Worm (Caenorhabditis elegans) whole organism, L4 larva: Measurements from ENCODE around the gene C35A5.10.

Experiments
- F10B5.3 ChIP-seq: sonication (generic microtip); optimal IDR thresholded peaks from 2 replicates; lab custom pipeline; 2016; ENCODE audit warnings: mild to moderate bottlenecking, missing genetic modification characterization, missing compliant biosample characterization
- F37D6.2 ChIP-seq: sonication (generic microtip); optimal IDR thresholded peaks from 2 replicates; lab custom pipeline; 2016; ENCODE audit warnings: mild to moderate bottlenecking, missing genetic modification characterization, missing compliant biosample characterization
- R02D3.7 ChIP-seq: fragments of 150-350 bp; sonication (generic microtip); optimal IDR thresholded peaks from 3 replicates; lab custom pipeline; 2014; ENCODE audit warnings: missing biosample characterization, missing genetic modification characterization
- ZK337.2 ChIP-seq: fragments of 200-800 bp; sonication (Bioruptor generic); IDR thresholded peaks from 2 replicates; pipeline ENCODE4 v1.3.6; 2022; ENCODE audit warnings: missing genetic modification reagents, missing genetic modification characterization, missing compliant biosample characterization
- ZK546.5 ChIP-seq, 2 experiments: sonication (generic microtip); optimal IDR thresholded peaks; 2 replicates each; lab custom pipeline; 2017; ENCODE audit warnings: missing biosample characterization in 2 of 2, missing genetic modification characterization in 2 of 2
- aha-1 ChIP-seq: fragments of 150-350 bp; peaks from one replicate; lab custom pipeline; 2014; ENCODE audit warnings: missing biosample characterization, missing genetic modification characterization
- ama-1 ChIP-seq: fragments of 150-350 bp; optimal IDR thresholded peaks from 2 replicates; lab custom pipeline; 2014; ENCODE audit warnings: inconsistent platforms, mixed read lengths
- attf-4 ChIP-seq: sonication (generic microtip); optimal IDR thresholded peaks from 3 replicates; lab custom pipeline; 2017; ENCODE audit warnings: missing biosample characterization, missing genetic modification characterization
- ceh-20 ChIP-seq: fragments of 200-800 bp; sonication (Bioruptor generic); IDR thresholded peaks from 2 replicates; pipeline ENCODE4 v1.3.6; 2022; ENCODE audit warnings: missing genetic modification reagents, missing genetic modification characterization, missing compliant biosample characterization
- ceh-28 ChIP-seq: fragments of 150-350 bp; optimal IDR thresholded peaks from 2 replicates; lab custom pipeline; 2014; ENCODE audit warnings: missing biosample characterization, missing genetic modification reagents, missing genetic modification characterization
- ceh-32 ChIP-seq: sonication (generic microtip); optimal IDR thresholded peaks from 2 replicates; lab custom pipeline; 2016; ENCODE audit warnings: mild to moderate bottlenecking, missing genetic modification characterization, missing compliant biosample characterization; ENCODE audit not compliant: poor library complexity
- ces-1 ChIP-seq: fragments of 150-350 bp; sonication (generic microtip); optimal IDR thresholded peaks from 4 replicates; lab custom pipeline; 2014; ENCODE audit warnings: missing biosample characterization, missing genetic modification reagents, missing genetic modification characterization
- cey-2 ChIP-seq: sonication (generic microtip); optimal IDR thresholded peaks from 3 replicates; lab custom pipeline; 2017; ENCODE audit warnings: missing genetic modification characterization, mild to moderate bottlenecking, missing compliant biosample characterization, antibody characterized with exemption, borderline replicate concordance; ENCODE audit not compliant: insufficient read depth
- ctbp-1 ChIP-seq: fragments of 200-800 bp; sonication (Bioruptor generic); IDR thresholded peaks from 2 replicates; pipeline ENCODE4 v1.3.6; 2022; ENCODE audit warnings: missing genetic modification reagents, missing genetic modification characterization, missing compliant biosample characterization
- daf-16 ChIP-seq, 3 experiments: sonication (generic microtip); optimal IDR thresholded peaks; 2 replicates each; lab custom pipeline; 2016 to 2017; ENCODE audit warnings: missing genetic modification characterization in 3 of 3, missing genetic modification reagents in 3 of 3, mild to moderate bottlenecking in 2 of 3, missing compliant biosample characterization in 2 of 3, missing biosample characterization in 1 of 3, moderate library complexity in 1 of 3
- daf-19 ChIP-seq: fragments of 200-800 bp; sonication (Bioruptor generic); conservative IDR thresholded peaks from 2 replicates; pipeline ENCODE4 v1.3.6; 2022; ENCODE audit warnings: missing genetic modification characterization, missing compliant biosample characterization
- dmd-8 ChIP-seq: fragments of 200-800 bp; sonication (Bioruptor generic); IDR thresholded peaks from 2 replicates; pipeline ENCODE4 v1.3.6; 2022; ENCODE audit warnings: missing genetic modification characterization, missing compliant biosample characterization
- dpl-1 ChIP-seq: fragments of 150-350 bp; optimal IDR thresholded peaks from 2 replicates; lab custom pipeline; 2014; ENCODE audit warnings: missing biosample characterization, missing genetic modification reagents, missing genetic modification characterization
- egl-27 ChIP-seq: sonication (generic microtip); optimal IDR thresholded peaks from 3 replicates; lab custom pipeline; 2017; ENCODE audit warnings: missing biosample characterization, missing genetic modification reagents, missing genetic modification characterization
- egl-43 ChIP-seq: fragments of 200-800 bp; sonication (Bioruptor generic); IDR thresholded peaks from 2 replicates; pipeline ENCODE4 v1.3.6; 2022; ENCODE audit warnings: missing genetic modification reagents, missing genetic modification characterization, missing compliant biosample characterization
- gei-8 ChIP-seq: fragments of 200-800 bp; sonication (Bioruptor generic); optimal IDR thresholded peaks from 2 replicates; lab custom pipeline; 2018; ENCODE audit warnings: mild to moderate bottlenecking, missing genetic modification characterization, missing compliant biosample characterization
- hif-1 ChIP-seq, 2 experiments: sonication (generic microtip); optimal IDR thresholded peaks; 2 replicates each; lab custom pipeline; 2016 to 2017; ENCODE audit warnings: missing compliant biosample characterization in 2 of 2, missing genetic modification characterization in 2 of 2, missing genetic modification reagents in 2 of 2, missing genotype in 2 of 2, mild to moderate bottlenecking in 1 of 2
- hlh-30 ChIP-seq: sonication (generic microtip); optimal IDR thresholded peaks from 2 replicates; lab custom pipeline; 2017; ENCODE audit warnings: antibody characterized with exemption, mild to moderate bottlenecking, missing genetic modification characterization, missing compliant biosample characterization; ENCODE audit not compliant: insufficient read depth
- lim-7 ChIP-seq: fragments of 200-800 bp; sonication (Bioruptor generic); IDR thresholded peaks from 2 replicates; pipeline ENCODE4 v1.3.6; 2022; ENCODE audit warnings: missing genetic modification characterization, missing compliant biosample characterization
- lin-15B ChIP-seq: fragments of 150-350 bp; sonication (generic microtip); optimal IDR thresholded peaks from 3 replicates; lab custom pipeline; 2014; ENCODE audit warnings: missing biosample characterization, missing genetic modification characterization
- lin-38 ChIP-seq: fragments of 200-800 bp; sonication (Bioruptor generic); IDR thresholded peaks from 2 replicates; pipeline ENCODE4 v1.3.6; 2022; ENCODE audit warnings: missing genetic modification reagents, missing genetic modification characterization, missing compliant biosample characterization
- lir-3 ChIP-seq: sonication (generic microtip); optimal IDR thresholded peaks from 2 replicates; lab custom pipeline; 2016; ENCODE audit warnings: mild to moderate bottlenecking, missing genetic modification characterization, missing compliant biosample characterization
- madf-5 ChIP-seq, 2 experiments: fragments of 200-800 bp; sonication (Bioruptor generic); IDR thresholded peaks; 2 replicates each; pipeline ENCODE4 v1.3.6; 2022; ENCODE audit warnings: missing compliant biosample characterization in 2 of 2, missing genetic modification characterization in 2 of 2
- mes-2 ChIP-seq: sonication (generic microtip); optimal IDR thresholded peaks from 2 replicates; lab custom pipeline; 2016; ENCODE audit warnings: missing genotype, mild to moderate bottlenecking, missing genetic modification characterization, missing compliant biosample characterization; ENCODE audit not compliant: poor library complexity, severe bottlenecking
- mxl-2 ChIP-seq: fragments of 200-800 bp; sonication (Bioruptor generic); conservative IDR thresholded peaks from 2 replicates; pipeline ENCODE4 v1.3.6; 2022; ENCODE audit warnings: missing genetic modification reagents, missing genetic modification characterization, missing compliant biosample characterization
- nhr-10 ChIP-seq: fragments of 150-350 bp; optimal IDR thresholded peaks from 2 replicates; lab custom pipeline; 2014; ENCODE audit warnings: missing biosample characterization, missing genetic modification characterization
- nhr-102 ChIP-seq: sonication (generic microtip); optimal IDR thresholded peaks from 2 replicates; lab custom pipeline; 2016; ENCODE audit warnings: mild to moderate bottlenecking, missing genetic modification characterization, moderate library complexity, missing compliant biosample characterization
- nhr-28 ChIP-seq: fragments of 150-350 bp; optimal IDR thresholded peaks from 2 replicates; lab custom pipeline; 2014; ENCODE audit warnings: missing biosample characterization, missing genetic modification characterization
- saeg-2 ChIP-seq: fragments of 200-800 bp; sonication (Bioruptor generic); IDR thresholded peaks from 2 replicates; pipeline ENCODE4 v1.3.6; 2022; ENCODE audit warnings: missing genetic modification reagents, missing genetic modification characterization, missing compliant biosample characterization
- sdz-12 ChIP-seq: fragments of 200-800 bp; sonication (Bioruptor generic); optimal IDR thresholded peaks from 2 replicates; lab custom pipeline; 2018; ENCODE audit warnings: mild to moderate bottlenecking, missing genetic modification characterization, missing compliant biosample characterization
- skn-1 ChIP-seq: fragments of 150-350 bp; optimal IDR thresholded peaks from 2 replicates; lab custom pipeline; 2014; ENCODE audit warnings: missing biosample characterization, missing genetic modification characterization
- snpc-1.2 ChIP-seq: fragments of 200-800 bp; sonication (Bioruptor generic); IDR thresholded peaks from 2 replicates; pipeline ENCODE4 v1.3.6; 2022; ENCODE audit warnings: missing genetic modification reagents, missing genetic modification characterization, missing compliant biosample characterization
- spr-1 ChIP-seq: sonication (generic microtip); optimal IDR thresholded peaks from 2 replicates; lab custom pipeline; 2016; ENCODE audit warnings: mild to moderate bottlenecking, missing genetic modification characterization, missing compliant biosample characterization
- spr-3 ChIP-seq: fragments of 200-800 bp; sonication (Bioruptor generic); optimal IDR thresholded peaks from 2 replicates; lab custom pipeline; 2018; ENCODE audit warnings: mild to moderate bottlenecking, missing genetic modification characterization, missing compliant biosample characterization
- unc-130 ChIP-seq: sonication (generic microtip); optimal IDR thresholded peaks from 2 replicates; lab custom pipeline; 2016; ENCODE audit warnings: missing genetic modification reagents, missing genetic modification characterization, missing compliant biosample characterization
- unc-62 ChIP-seq, 3 experiments: fragments of 150-350 bp in 1 of 3; sonication (generic microtip); optimal IDR thresholded peaks in 2 of 3; peaks in 1 of 3; 1 replicate in 1 of 3; 2 replicates in 2 of 3; lab custom pipeline; 2014 to 2017; ENCODE audit warnings: missing biosample characterization in 3 of 3, missing genetic modification characterization in 3 of 3, missing genetic modification reagents in 3 of 3, missing genotype in 1 of 3
- zfp-3 ChIP-seq: fragments of 200-800 bp; sonication (Bioruptor generic); conservative IDR thresholded peaks from 2 replicates; pipeline ENCODE4 v1.3.6; 2022; ENCODE audit warnings: missing genetic modification reagents, missing genetic modification characterization, missing compliant biosample characterization
- zip-2 ChIP-seq: fragments of 150-350 bp; optimal IDR thresholded peaks from 2 replicates; lab custom pipeline; 2014; ENCODE audit warnings: missing biosample characterization, missing genetic modification characterization
- ztf-7 ChIP-seq: fragments of 150-350 bp; optimal IDR thresholded peaks from 2 replicates; lab custom pipeline; 2014; ENCODE audit warnings: missing biosample characterization, missing genetic modification characterization

Gene C35A5.10

DNA sequence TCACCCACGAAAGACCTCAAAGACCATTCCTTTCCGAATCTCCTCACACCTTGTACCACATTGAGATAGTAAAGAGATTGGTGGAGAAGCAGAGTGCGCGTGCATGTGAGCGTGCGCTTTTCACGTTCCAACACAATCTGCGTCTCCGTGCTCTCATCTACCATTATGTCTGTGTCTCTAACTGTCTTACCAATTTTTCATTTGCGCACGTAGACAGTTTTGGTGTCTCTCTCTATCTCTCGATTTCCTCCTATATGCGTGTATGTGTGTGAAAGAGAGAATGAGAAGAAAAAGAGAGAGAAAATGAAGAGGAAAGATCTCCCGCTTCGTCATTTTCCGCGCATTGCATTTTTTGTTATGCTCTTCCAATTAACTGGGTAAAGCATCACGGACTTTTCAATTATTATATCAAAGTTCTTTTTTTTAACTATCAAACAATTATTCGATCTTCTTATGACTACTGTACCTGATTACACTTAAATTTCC, 37.3 kb upstream of the C35A5.10 start (continued):
- TF ChIP-seq nhr-10 (tag; lab: Kevin White, UChicago), result peak; percentile 89
- no peak for TF ChIP-seq attf-4 (tag; lab: Kevin White, UChicago)
- TF ChIP-seq F10B5.3 (tag; lab: Kevin White, UChicago), result no peak
- TF ChIP-seq cey-2 (tag; lab: Kevin White, UChicago), result peak; percentile 89
- TF ChIP-seq ztf-7, result peak; percentile 76
- TF ChIP-seq egl-27, result peak; percentile 14
- TF ChIP-seq skn-1 (tag; lab: Kevin White, UChicago), result peak; percentile 59
- peak; percentile 88 for TF ChIP-seq ceh-20 (GFP tag; lab: Robert Waterston, UW)
- TF ChIP-seq R02D3.7 (tag; lab: Kevin White, UChicago), result no peak
- TF ChIP-seq unc-130 (GFP tag; lab: Kevin White, UChicago), result no peak
- TF ChIP-seq dmd-8 (GFP tag; lab: Robert Waterston, UW), result 0 out of 2 replicates have a peak, but pooled peaks have one; percentile 39
- peak; percentile 55; the same call in 1 of the 2 replicates for TF ChIP-seq saeg-2
- TF ChIP-seq lir-3 (tag; lab: Kevin White, UChicago), result no peak
- TF ChIP-seq daf-19 (GFP tag; lab: Robert Waterston, UW), result no peak
- no peak for TF ChIP-seq ceh-32 (tag; lab: Kevin White, UChicago)
- TF ChIP-seq ctbp-1, result peak; percentile 94
- no peak for TF ChIP-seq snpc-1.2
- no peak for TF ChIP-seq lin-15B (tag; lab: Kevin White, UChicago)
- TF ChIP-seq lin-38 (GFP tag; lab: Robert Waterston, UW), result peak; percentile 59
- peak; percentile 98 for TF ChIP-seq hlh-30 (tag; lab: Kevin White, UChicago)
- peak; percentile 48 for TF ChIP-seq spr-1
- TF ChIP-seq aha-1, result peak; percentile 100

DNA sequence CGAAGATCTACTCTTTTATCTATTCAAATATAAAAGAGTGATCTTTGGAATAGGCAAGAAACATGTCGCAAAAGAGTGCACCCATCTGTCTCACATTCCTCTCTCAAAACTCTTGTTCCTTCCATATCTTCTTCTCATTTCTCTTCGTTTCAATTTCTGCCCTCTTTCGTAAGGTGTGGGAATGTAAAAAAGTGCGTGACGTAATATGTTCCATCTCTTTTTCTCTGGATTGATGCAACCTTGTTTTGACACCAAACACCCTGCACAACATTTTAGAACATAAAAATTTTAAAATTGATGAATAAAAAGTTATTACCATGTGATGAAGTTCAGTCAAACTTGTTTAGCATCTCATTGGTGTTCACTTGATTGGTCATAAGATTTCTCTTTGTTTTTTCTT, 36.9 kb upstream of the C35A5.10 start:
- peak; percentile 2 for TF ChIP-seq mes-2 (tag; lab: Kevin White, UChicago)
- TF ChIP-seq hlh-30 (tag; lab: Kevin White, UChicago), result peak; percentile 71
- TF ChIP-seq ama-1 (lab: Kevin White, UChicago), result peak; percentile 58
- no peak for TF ChIP-seq daf-16 (GFP tag; optimal IDR thresholded peaks at IDR 0.05; lab: Kevin White, UChicago)
- TF ChIP-seq daf-16 (tag; optimal IDR thresholded peaks at IDR 0.05; lab: Kevin White, UChicago), result peak; percentile 15
- TF ChIP-seq nhr-28 (tag; lab: Kevin White, UChicago), result no peak
- no peak for TF ChIP-seq dpl-1 (GFP tag; lab: Kevin White, UChicago)

DNA sequence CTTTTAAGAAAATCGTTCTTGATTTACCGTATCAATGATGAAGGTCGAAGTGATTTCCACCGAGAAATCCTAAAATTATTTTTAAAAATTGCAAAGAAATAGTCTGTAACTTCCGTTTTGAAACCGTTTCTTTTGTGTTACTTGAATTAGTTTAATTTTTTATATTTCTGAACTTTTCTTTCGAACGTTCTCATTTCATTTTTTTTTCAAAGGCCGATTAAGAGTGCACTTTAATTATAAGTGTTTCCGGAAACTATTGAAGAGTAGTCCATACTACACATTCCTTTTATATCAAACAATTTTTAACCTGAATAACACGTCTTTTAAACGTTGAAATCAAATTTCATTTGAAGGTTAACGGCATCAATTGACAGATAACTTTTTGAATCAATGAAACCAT, 36.3 kb upstream of the C35A5.10 start:
- TF ChIP-seq zfp-3 (GFP tag; lab: Robert Waterston, UW) (no peak), daf-16 (GFP tag; optimal IDR thresholded peaks at IDR 0.05; lab: Kevin White, UChicago) (no peak), daf-16 (tag; optimal IDR thresholded peaks at IDR 0.05; lab: Kevin White, UChicago) (no peak), unc-62 (GFP tag; optimal IDR thresholded peaks at IDR 0.05 in 1 of 2; lab: Kevin White, UChicago) (peak in 1 of 2 experiments; percentile 90), unc-62 (tag; optimal IDR thresholded peaks at IDR 0.05; lab: Kevin White, UChicago) (no peak), aha-1 (peak; percentile 13)
- TF ChIP-seq, all 104 proteins: peak for 2

DNA sequence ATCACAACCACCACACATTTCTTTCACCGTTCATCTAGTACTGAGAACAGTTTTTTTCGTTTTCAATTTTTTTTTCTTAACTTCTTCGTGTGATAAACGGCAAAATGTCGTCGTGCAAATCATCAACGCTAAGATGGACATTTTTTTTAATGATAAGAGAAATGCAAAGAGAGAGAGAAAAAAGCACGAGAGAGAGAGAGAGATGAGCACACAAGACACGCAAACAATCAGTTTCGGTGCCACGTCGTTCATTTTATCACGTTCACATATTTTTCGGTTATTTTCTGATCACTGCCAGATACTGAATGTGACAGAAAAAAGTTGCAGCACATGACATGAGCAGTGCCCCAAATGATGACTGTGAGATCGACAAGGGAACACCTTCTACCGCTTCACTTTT, 35.8 kb upstream of the C35A5.10 start, which contains the start of gene egl-9:
egl-9 (plus strand) TSS at position 328 of the 400 bp plus-strand sequence.
- TF ChIP-seq mxl-2 (GFP tag; lab: Robert Waterston, UW) (no peak), F37D6.2 (tag; lab: Kevin White, UChicago) (no peak), ces-1 (GFP tag; lab: Kevin White, UChicago) (no peak), sdz-12 (no peak), nhr-102 (tag; lab: Kevin White, UChicago) (peak; percentile 7), daf-16 (GFP tag; optimal IDR thresholded peaks at IDR 0.05; lab: Kevin White, UChicago) (no peak), daf-16 (tag; optimal IDR thresholded peaks at IDR 0.05; lab: Kevin White, UChicago) (peak; percentile 65), madf-5 (GFP tag; IDR thresholded peaks at IDR 0.05; lab: Robert Waterston, UW) (no peak), daf-19 (GFP tag; lab: Robert Waterston, UW) (no peak), saeg-2 (no peak), ZK546.5 (tag; optimal IDR thresholded peaks at IDR 0.05; lab: Kevin White, UChicago) (no peak), egl-43 (no peak), zip-2 (tag; lab: Kevin White, UChicago) (no peak), spr-3 (GFP tag; lab: Kevin White, UChicago) (no peak), lim-7 (GFP tag; lab: Robert Waterston, UW) (no peak), ctbp-1 (no peak; the same call in 1 of the 2 replicates), ceh-28 (tag; lab: Kevin White, UChicago) (no peak), ZK337.2 (GFP tag; lab: Robert Waterston, UW) (no peak), gei-8 (GFP tag; lab: Kevin White, UChicago) (no peak), hif-1 (tag; optimal IDR thresholded peaks at IDR 0.05; lab: Kevin White, UChicago) (peak; percentile 78 to 98)
